Fruit fly (Drosophila melanogaster) whole organism, embryonic: Measurements from ENCODE around the gene CG33795.
A peak's percentile ranks its signal among the peaks of the same experiment; 100 is the strongest.

Source experiments
- ATbp ChIP-seq: fragments of 200-800 bp; sonication (Bioruptor generic); optimal IDR thresholded peaks from 2 replicates; lab custom pipeline; 2017; ENCODE audit warnings: missing biosample characterization, mild to moderate bottlenecking, missing genetic modification characterization, missing genetic modification reagents
- Ada2b ChIP-seq: fragments of 200-800 bp; sonication (Bioruptor generic); IDR thresholded peaks from 2 replicates; pipeline ENCODE4 v1.3.6; 2022; ENCODE audit warnings: missing biosample characterization, missing genetic modification characterization
- Aef1 ChIP-seq: fragments of 200-800 bp; sonication (Bioruptor generic); IDR thresholded peaks from 3 replicates; pipeline ENCODE4 v1.3.6; 2022; ENCODE audit warnings: missing biosample characterization, missing genetic modification characterization
- BtbVII ChIP-seq: fragments of 200-800 bp; sonication (Bioruptor generic); optimal IDR thresholded peaks from 3 replicates; lab custom pipeline; 2017; ENCODE audit warnings: missing biosample characterization, mild to moderate bottlenecking, missing genetic modification characterization
- CG11695 ChIP-seq: fragments of 200-800 bp; sonication (Bioruptor generic); IDR thresholded peaks from 3 replicates; pipeline ENCODE4 v1.3.6; 2022; ENCODE audit warnings: missing biosample characterization, missing genetic modification characterization
- CG11696 ChIP-seq: fragments of 200-800 bp; sonication (Bioruptor generic); IDR thresholded peaks from 2 replicates; pipeline ENCODE4 v1.3.6; 2022; ENCODE audit warnings: missing biosample characterization, missing genetic modification characterization
- CG12104 ChIP-seq: fragments of 200-800 bp; sonication (Bioruptor generic); optimal IDR thresholded peaks from 3 replicates; lab custom pipeline; 2016; ENCODE audit warnings: missing biosample characterization, missing genetic modification characterization
- CG12236 ChIP-seq: fragments of 200-800 bp; sonication (Bioruptor generic); optimal IDR thresholded peaks from 2 replicates; lab custom pipeline; 2016; ENCODE audit warnings: missing biosample characterization, missing genetic modification characterization
- CG14014 ChIP-seq: fragments of 200-800 bp; sonication (Bioruptor generic); IDR thresholded peaks from 2 replicates; pipeline ENCODE4 v1.3.6; 2022; ENCODE audit warnings: missing biosample characterization, missing genetic modification characterization
- CG17612 ChIP-seq: fragments of 200-800 bp; sonication (Bioruptor generic); IDR thresholded peaks from 2 replicates; pipeline ENCODE4 v1.3.6; 2022; ENCODE audit warnings: missing biosample characterization, missing genetic modification characterization
- CG18262 ChIP-seq: fragments of 200-800 bp; optimal IDR thresholded peaks from 3 replicates; lab custom pipeline; 2019; ENCODE audit warnings: missing biosample characterization, mild to moderate bottlenecking, missing genetic modification characterization, moderate library complexity
- CG1832 ChIP-seq: fragments of 200-800 bp; sonication (Bioruptor generic); optimal IDR thresholded peaks from 2 replicates; lab custom pipeline; 2017; ENCODE audit warnings: missing biosample characterization, mild to moderate bottlenecking, missing genetic modification characterization, inconsistent platforms
- CG2875 ChIP-seq: fragments of 200-800 bp; sonication (Bioruptor generic); optimal IDR thresholded peaks from 2 replicates; lab custom pipeline; 2017; ENCODE audit warnings: missing biosample characterization, mild to moderate bottlenecking, missing genetic modification characterization, missing genetic modification reagents
- CG43689 ChIP-seq: fragments of 200-800 bp; sonication (Bioruptor generic); IDR thresholded peaks from 2 replicates; pipeline ENCODE4 v1.3.6; 2022; ENCODE audit warnings: missing biosample characterization, missing genetic modification characterization
- CG7839 ChIP-seq: fragments of 200-800 bp; sonication (Bioruptor generic); optimal IDR thresholded peaks from 3 replicates; lab custom pipeline; 2018; ENCODE audit warnings: missing biosample characterization, mild to moderate bottlenecking, missing genetic modification characterization, moderate library complexity
- CG7963 ChIP-seq: fragments of 200-800 bp; sonication (Bioruptor generic); IDR thresholded peaks from 3 replicates; pipeline ENCODE4 v1.3.6; 2022; ENCODE audit warnings: missing biosample characterization, missing genetic modification characterization; ENCODE audit not compliant: partially characterized antibody
- Dp ChIP-seq: fragments of 200-800 bp; sonication (Bioruptor generic); optimal IDR thresholded peaks from 2 replicates; lab custom pipeline; 2018; ENCODE audit warnings: missing biosample characterization, mild to moderate bottlenecking, missing genetic modification characterization, moderate library complexity
- Ets97D ChIP-seq: fragments of 200-800 bp; sonication (Bioruptor generic); optimal IDR thresholded peaks from 3 replicates; lab custom pipeline; 2016; ENCODE audit warnings: missing biosample characterization, missing genetic modification characterization
- Gug ChIP-seq: fragments of 200-800 bp; sonication (Bioruptor generic); IDR thresholded peaks from 4 replicates; pipeline ENCODE4 v1.3.6; 2022; ENCODE audit warnings: missing biosample characterization, missing genetic modification characterization
- H15 ChIP-seq: fragments of 200-800 bp; sonication (Bioruptor generic); IDR thresholded peaks from 3 replicates; pipeline ENCODE4 v1.3.6; 2022; ENCODE audit warnings: missing biosample characterization, missing genetic modification characterization
- HLH3B ChIP-seq: fragments of 200-800 bp; sonication (Bioruptor generic); IDR thresholded peaks from 2 replicates; pipeline ENCODE4 v1.3.6; 2022; ENCODE audit warnings: missing biosample characterization, missing genetic modification characterization
- Hmr ChIP-seq: fragments of 200-800 bp; sonication (Bioruptor generic); optimal IDR thresholded peaks from 3 replicates; lab custom pipeline; 2017; ENCODE audit warnings: mild to moderate bottlenecking, missing biosample characterization, missing genetic modification reagents, missing genetic modification characterization
- Kr ChIP-seq: fragments of 200-800 bp; sonication (Bioruptor generic); optimal IDR thresholded peaks from 2 replicates; lab custom pipeline; 2017; ENCODE audit warnings: missing biosample characterization, mild to moderate bottlenecking, missing genetic modification characterization
- Lhr ChIP-seq: fragments of 200-800 bp; sonication (Bioruptor generic); optimal IDR thresholded peaks from 3 replicates; lab custom pipeline; 2017; ENCODE audit warnings: mild to moderate bottlenecking, missing biosample characterization, missing genetic modification reagents, missing genetic modification characterization
- Lim3 ChIP-seq: fragments of 200-800 bp; sonication (Bioruptor generic); IDR thresholded peaks from 2 replicates; pipeline ENCODE4 v1.3.6; 2022; ENCODE audit warnings: missing biosample characterization, missing genetic modification characterization
- Opbp ChIP-seq: fragments of 200-800 bp; sonication (Bioruptor generic); IDR thresholded peaks from 3 replicates; pipeline ENCODE4 v1.3.6; 2022; ENCODE audit warnings: missing biosample characterization, missing genetic modification characterization; ENCODE audit not compliant: partially characterized antibody
- PHDP ChIP-seq: fragments of 200-800 bp; sonication (Bioruptor generic); optimal IDR thresholded peaks from 3 replicates; lab custom pipeline; 2018; ENCODE audit warnings: missing biosample characterization, mild to moderate bottlenecking, missing genetic modification characterization, moderate library complexity
- Ptx1 ChIP-seq: fragments of 200-800 bp; sonication (Bioruptor generic); IDR thresholded peaks from 2 replicates; pipeline ENCODE4 v1.3.6; 2022; ENCODE audit warnings: missing biosample characterization, missing genetic modification characterization
- Rx ChIP-seq: fragments of 200-800 bp; sonication (Bioruptor generic); IDR thresholded peaks from 2 replicates; pipeline ENCODE4 v1.3.6; 2022; ENCODE audit warnings: missing biosample characterization, missing genetic modification characterization
- Usf ChIP-seq: fragments of 200-800 bp; sonication (Bioruptor generic); optimal IDR thresholded peaks from 2 replicates; lab custom pipeline; 2017; ENCODE audit warnings: missing genotype, missing biosample characterization, missing genetic modification characterization
- ab ChIP-seq: fragments of 200-800 bp; sonication (Bioruptor generic); optimal IDR thresholded peaks from 2 replicates; lab custom pipeline; 2016; ENCODE audit warnings: missing biosample characterization, missing genetic modification characterization
- abd-A ChIP-seq: fragments of 200-800 bp; sonication (Bioruptor generic); optimal IDR thresholded peaks from 3 replicates; lab custom pipeline; 2019; ENCODE audit warnings: missing biosample characterization, mild to moderate bottlenecking, missing genetic modification characterization, moderate library complexity
- ara ChIP-seq: fragments of 200-800 bp; sonication (Bioruptor generic); IDR thresholded peaks from 2 replicates; pipeline ENCODE4 v1.3.6; 2022; ENCODE audit warnings: missing biosample characterization, missing genetic modification characterization
- bsh ChIP-seq, 2 experiments: fragments of 200-800 bp; sonication (Bioruptor generic); optimal IDR thresholded peaks; 2 replicates each; lab custom pipeline; 2017 to 2018; ENCODE audit warnings: mild to moderate bottlenecking in 2 of 2, missing biosample characterization in 2 of 2, missing genetic modification characterization in 2 of 2, moderate library complexity in 1 of 2
- cato ChIP-seq: fragments of 200-800 bp; sonication (Bioruptor generic); optimal IDR thresholded peaks from 2 replicates; lab custom pipeline; 2016; ENCODE audit warnings: missing biosample characterization, missing genetic modification characterization, borderline replicate concordance
- cwo ChIP-seq: fragments of 200-800 bp; sonication (Bioruptor generic); optimal IDR thresholded peaks from 3 replicates; lab custom pipeline; 2017; ENCODE audit warnings: missing biosample characterization, missing genetic modification characterization, mild to moderate bottlenecking, moderate library complexity, missing genetic modification reagents
- dm ChIP-seq: fragments of 200-800 bp; sonication (Bioruptor generic); optimal IDR thresholded peaks from 3 replicates; lab custom pipeline; 2016; ENCODE audit warnings: missing biosample characterization, missing genetic modification characterization
- emc ChIP-seq: fragments of 200-800 bp; sonication (Bioruptor generic); optimal IDR thresholded peaks from 2 replicates; lab custom pipeline; 2016; ENCODE audit warnings: missing biosample characterization, missing genetic modification characterization
- ems ChIP-seq: fragments of 200-800 bp; sonication (Bioruptor generic); optimal IDR thresholded peaks from 3 replicates; lab custom pipeline; 2016; ENCODE audit warnings: missing biosample characterization, missing genetic modification characterization
- ewg ChIP-seq: fragments of 200-800 bp; sonication (Bioruptor generic); optimal IDR thresholded peaks from 3 replicates; lab custom pipeline; 2017; ENCODE audit warnings: mild to moderate bottlenecking, missing biosample characterization, missing genetic modification reagents, missing genetic modification characterization
- fu2 ChIP-seq: fragments of 200-800 bp; sonication (Bioruptor generic); optimal IDR thresholded peaks from 2 replicates; lab custom pipeline; 2016; ENCODE audit warnings: missing biosample characterization, missing genetic modification characterization
- gfzf ChIP-seq: fragments of 200-800 bp; sonication (Bioruptor generic); optimal IDR thresholded peaks from 2 replicates; lab custom pipeline; 2016; ENCODE audit warnings: missing biosample characterization, mild to moderate bottlenecking, missing genetic modification characterization, moderate library complexity
- grn ChIP-seq: fragments of 200-800 bp; sonication (Bioruptor generic); optimal IDR thresholded peaks from 3 replicates; lab custom pipeline; 2017; ENCODE audit warnings: missing biosample characterization, missing genetic modification characterization
- her ChIP-seq: fragments of 200-800 bp; sonication (Bioruptor generic); optimal IDR thresholded peaks from 2 replicates; lab custom pipeline; 2016; ENCODE audit warnings: missing biosample characterization, missing genetic modification characterization
- maf-S ChIP-seq: fragments of 200-800 bp; sonication (Bioruptor generic); optimal IDR thresholded peaks from 2 replicates; lab custom pipeline; 2016; ENCODE audit warnings: missing biosample characterization, missing genetic modification characterization
- rib ChIP-seq: fragments of 200-800 bp; sonication (Bioruptor generic); IDR thresholded peaks from 2 replicates; pipeline ENCODE4 v1.3.6; 2022; ENCODE audit warnings: missing biosample characterization, missing genetic modification characterization
- row ChIP-seq: fragments of 200-800 bp; sonication (Bioruptor generic); IDR thresholded peaks from 3 replicates; pipeline ENCODE4 v1.3.6; 2022; ENCODE audit warnings: missing biosample characterization, missing genetic modification characterization
- sob ChIP-seq: fragments of 200-800 bp; sonication (Bioruptor generic); IDR thresholded peaks from 2 replicates; pipeline ENCODE4 v1.3.6; 2022; ENCODE audit warnings: missing biosample characterization, missing genetic modification characterization
- twi ChIP-seq: fragments of 200-800 bp; optimal IDR thresholded peaks from 2 replicates; lab custom pipeline; 2019; ENCODE audit warnings: missing biosample characterization, mild to moderate bottlenecking, missing genetic modification characterization, moderate library complexity

CG33795 gene

dm6 chr3L:16165356-16166168, 5.6 kb downstream of the CG33795 start (continued):
- TF ChIP-seq gfzf (GFP tag; lab: Kevin White, UChicago) (no peak), CG12104 (GFP tag; lab: Kevin White, UChicago) (peak; percentile 11), CG11695 (GFP tag; lab: Robert Waterston, UW) (peak; percentile 50; the same call in 1 of the 3 replicates), emc (GFP tag; lab: Kevin White, UChicago) (peak; percentile 11), Lhr (GFP tag; lab: Kevin White, UChicago) (no peak), CG7963 (no peak), sob (GFP tag; lab: Robert Waterston, UW) (peak; percentile 39; the same call in 1 of the 2 replicates), Opbp (GFP tag; lab: Robert Waterston, UW) (no peak), rib (GFP tag; lab: Robert Waterston, UW) (peak; percentile 66; the same call in 1 of the 2 replicates), CG2875 (GFP tag; lab: Kevin White, UChicago) (no peak), ATbp (no peak), Rx (GFP tag; lab: Robert Waterston, UW) (no peak), Ada2b (GFP tag; lab: Robert Waterston, UW) (peak; percentile 38), Usf (GFP tag; lab: Kevin White, UChicago) (peak; percentile 65), CG7839 (peak; percentile 53), CG12236 (GFP tag; lab: Kevin White, UChicago) (peak; percentile 1), ems (GFP tag; lab: Kevin White, UChicago) (no peak), Gug (no peak; the same call in 3 of the 4 replicates), CG14014 (GFP tag; lab: Robert Waterston, UW) (peak; percentile 6; the same call in 1 of the 2 replicates), ewg (GFP tag; lab: Kevin White, UChicago) (peak; percentile 16), BtbVII (GFP tag; lab: Kevin White, UChicago) (no peak), Ptx1 (peak; percentile 49), twi (tag; lab: Kevin White, UChicago) (no peak), Kr (GFP tag; lab: Kevin White, UChicago) (no peak), Lim3 (GFP tag; lab: Robert Waterston, UW) (no peak), fu2 (GFP tag; lab: Kevin White, UChicago) (peak; percentile 61), Aef1 (GFP tag; lab: Robert Waterston, UW) (no peak), CG43689 (no peak), cato (GFP tag; lab: Kevin White, UChicago) (no peak), dm (no peak), Ets97D (GFP tag; lab: Kevin White, UChicago) (no peak), CG18262 (peak; percentile 0), abd-A (tag; lab: Kevin White, UChicago) (no peak), HLH3B (GFP tag; lab: Robert Waterston, UW) (no peak), cwo (GFP tag; lab: Kevin White, UChicago) (no peak), maf-S (GFP tag; lab: Kevin White, UChicago) (peak; percentile 31), grn (GFP tag; lab: Kevin White, UChicago) (no peak), ab (GFP tag; lab: Kevin White, UChicago) (no peak), PHDP (peak; percentile 34), bsh (GFP tag; optimal IDR thresholded peaks at IDR 0.05; lab: Kevin White, UChicago) (no peak), H15 (GFP tag; lab: Robert Waterston, UW) (no peak), row (peak; percentile 51), Dp (GFP tag; lab: Kevin White, UChicago) (no peak), Hmr (GFP tag; lab: Kevin White, UChicago) (peak; percentile 46), CG17612 (GFP tag; lab: Robert Waterston, UW) (no peak), her (GFP tag; lab: Kevin White, UChicago) (peak; percentile 17), ara (GFP tag; lab: Robert Waterston, UW) (no peak), CG1832 (no peak), CG11696 (GFP tag; lab: Robert Waterston, UW) (no peak)
